Fruit fly (Drosophila melanogaster) whole organism, adult: Measurements from ENCODE around the gene Or85e.

Experiments
- CG12768 ChIP-seq: fragments of 200-800 bp; sonication (Bioruptor generic); optimal IDR thresholded peaks from 2 replicates; lab custom pipeline; 2017; ENCODE audit warnings: missing biosample characterization, missing genetic modification characterization, mild to moderate bottlenecking, moderate library complexity, missing genetic modification reagents
- CG33017 ChIP-seq: fragments of 200-800 bp; sonication (Bioruptor generic); optimal IDR thresholded peaks from 2 replicates; lab custom pipeline; 2018; ENCODE audit warnings: missing biosample characterization, mild to moderate bottlenecking, missing genetic modification characterization, moderate library complexity
- CG7045 ChIP-seq: fragments of 200-800 bp; sonication (Bioruptor generic); optimal IDR thresholded peaks from 2 replicates; lab custom pipeline; 2017; ENCODE audit warnings: missing biosample characterization, mild to moderate bottlenecking, missing genetic modification characterization
- Clk ChIP-seq: fragments of 200-800 bp; sonication (Bioruptor generic); optimal IDR thresholded peaks from 2 replicates; lab custom pipeline; 2017; ENCODE audit warnings: missing biosample characterization, missing genetic modification characterization
- Crg-1 ChIP-seq: fragments of 200-800 bp; sonication (Bioruptor generic); optimal IDR thresholded peaks from 2 replicates; lab custom pipeline; 2016; ENCODE audit warnings: missing biosample characterization, missing genetic modification characterization
- Hr96 ChIP-seq: fragments of 200-800 bp; sonication (Bioruptor generic); optimal IDR thresholded peaks from 2 replicates; lab custom pipeline; 2016; ENCODE audit warnings: missing biosample characterization, missing genetic modification characterization
- Mnt ChIP-seq: fragments of 200-800 bp; sonication (Bioruptor generic); optimal IDR thresholded peaks from 2 replicates; lab custom pipeline; 2016; ENCODE audit warnings: missing biosample characterization, mild to moderate bottlenecking, missing genetic modification characterization
- cic ChIP-seq: fragments of 200-800 bp; sonication (Bioruptor generic); optimal IDR thresholded peaks from 2 replicates; lab custom pipeline; 2017; ENCODE audit warnings: missing biosample characterization, mild to moderate bottlenecking, missing genetic modification characterization, moderate library complexity
- kay ChIP-seq: fragments of 200-800 bp; sonication (Bioruptor generic); peaks from one replicate; lab custom pipeline; 2016; ENCODE audit warnings: missing biosample characterization, missing genetic modification characterization, borderline replicate concordance
- ovo ChIP-seq: fragments of 200-800 bp; sonication (Bioruptor generic); optimal IDR thresholded peaks from 2 replicates; lab custom pipeline; 2016; ENCODE audit warnings: missing biosample characterization, missing genetic modification characterization
- pad ChIP-seq: fragments of 200-800 bp; sonication (Bioruptor generic); optimal IDR thresholded peaks from 3 replicates; lab custom pipeline; 2017; ENCODE audit warnings: missing biosample characterization, missing genetic modification characterization, mild to moderate bottlenecking, moderate library complexity, missing genetic modification reagents

DNA sequence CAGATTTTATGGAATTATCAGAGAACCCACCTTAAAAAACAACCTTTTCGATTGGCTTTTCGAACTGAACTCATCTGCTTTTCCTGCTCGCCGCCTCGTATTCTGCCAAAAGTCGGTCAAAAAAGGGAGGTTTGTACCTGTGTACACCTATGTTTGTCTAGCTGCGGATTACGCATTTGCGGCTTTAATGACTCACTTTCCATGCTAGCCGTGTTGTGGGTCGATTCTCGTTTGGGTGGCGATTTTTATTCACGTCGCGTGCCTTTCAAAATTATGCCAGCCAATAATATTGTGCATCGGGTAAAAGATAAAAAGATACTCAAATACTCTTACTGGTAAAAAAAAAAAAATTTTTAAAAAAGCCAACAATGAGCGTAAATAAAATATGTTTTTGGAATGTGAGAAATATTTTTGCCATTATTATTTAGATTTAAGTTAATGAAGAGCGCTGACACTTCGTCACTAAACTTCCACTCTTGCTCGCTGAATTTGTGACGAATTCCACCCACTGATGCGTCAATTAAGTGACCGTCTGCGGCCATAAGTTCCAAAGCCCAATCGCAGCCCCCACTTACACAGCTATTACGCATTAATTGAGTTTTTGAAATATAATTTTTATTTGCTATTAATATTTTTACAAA is 10.0 kb upstream of the Or85e start, which contains the start of gene Cyp313b1:
- TF ChIP-seq ovo (GFP tag; lab: Kevin White, UChicago) (no peak), Clk (GFP tag; lab: Kevin White, UChicago) (no peak), CG7045 (GFP tag; lab: Kevin White, UChicago) (no peak), kay (GFP tag; lab: Kevin White, UChicago) (no peak), CG12768 (GFP tag; lab: Kevin White, UChicago) (no peak), Mnt (GFP tag; lab: Kevin White, UChicago) (no peak), CG33017 (tag; lab: Kevin White, UChicago) (no peak), Hr96 (GFP tag; lab: Kevin White, UChicago) (no peak), pad (GFP tag; lab: Kevin White, UChicago) (no peak), cic (GFP tag; lab: Kevin White, UChicago) (no peak), Crg-1 (no peak)
